Fruit fly (Drosophila melanogaster) whole organism, embryonic: ENCODE results near the gene Pde9.
A peak's percentile ranks its signal among the peaks of the same experiment; 100 is the strongest.

ENCODE experiments used
- CG10267 ChIP-seq: fragments of 200-800 bp; sonication (Bioruptor generic); optimal IDR thresholded peaks from 2 replicates; lab custom pipeline; 2018; ENCODE audit warnings: missing biosample characterization, mild to moderate bottlenecking, missing genetic modification characterization, moderate library complexity
- CG10565 ChIP-seq: fragments of 200-800 bp; sonication (Bioruptor generic); optimal IDR thresholded peaks from 3 replicates; lab custom pipeline; 2016; ENCODE audit warnings: missing biosample characterization, mild to moderate bottlenecking, missing genetic modification characterization
- CG10979 ChIP-seq: fragments of 200-800 bp; sonication (Bioruptor generic); optimal IDR thresholded peaks from 2 replicates; lab custom pipeline; 2018; ENCODE audit warnings: missing biosample characterization, mild to moderate bottlenecking, missing genetic modification characterization, moderate library complexity
- CG12219 ChIP-seq: fragments of 200-800 bp; sonication (Bioruptor generic); optimal IDR thresholded peaks from 3 replicates; lab custom pipeline; 2018; ENCODE audit warnings: missing biosample characterization, mild to moderate bottlenecking, missing genetic modification characterization
- CG13296 ChIP-seq: fragments of 200-800 bp; sonication (Bioruptor generic); optimal IDR thresholded peaks from 3 replicates; lab custom pipeline; 2018; ENCODE audit warnings: missing biosample characterization, mild to moderate bottlenecking, missing genetic modification characterization
- CG13624 ChIP-seq: fragments of 200-800 bp; sonication (Bioruptor generic); optimal IDR thresholded peaks from 2 replicates; lab custom pipeline; 2016; ENCODE audit warnings: missing biosample characterization, missing genetic modification characterization
- CG16813 ChIP-seq: fragments of 200-800 bp; sonication (Bioruptor generic); IDR thresholded peaks from 3 replicates; pipeline ENCODE4 v1.3.6; 2022; ENCODE audit warnings: missing biosample characterization, missing genetic modification characterization; ENCODE audit not compliant: partially characterized antibody
- CG1792 ChIP-seq: fragments of 200-800 bp; sonication (Bioruptor generic); optimal IDR thresholded peaks from 2 replicates; lab custom pipeline; 2016; ENCODE audit warnings: missing biosample characterization, missing genetic modification characterization
- CG1832 ChIP-seq: fragments of 200-800 bp; sonication (Bioruptor generic); optimal IDR thresholded peaks from 2 replicates; lab custom pipeline; 2017; ENCODE audit warnings: missing biosample characterization, mild to moderate bottlenecking, missing genetic modification characterization, inconsistent platforms
- CG2678 ChIP-seq: fragments of 200-800 bp; sonication (Bioruptor generic); optimal IDR thresholded peaks from 3 replicates; lab custom pipeline; 2019; ENCODE audit warnings: missing biosample characterization, mild to moderate bottlenecking, missing genetic modification characterization, moderate library complexity
- CG32532 ChIP-seq: fragments of 200-800 bp; sonication (Bioruptor generic); IDR thresholded peaks from 2 replicates; pipeline ENCODE4 v1.3.6; 2022; ENCODE audit warnings: missing biosample characterization, missing genetic modification characterization
- CG3995 ChIP-seq: fragments of 200-800 bp; sonication (Bioruptor generic); optimal IDR thresholded peaks from 3 replicates; lab custom pipeline; 2016; ENCODE audit warnings: missing biosample characterization, missing genetic modification characterization
- CG7372 ChIP-seq: fragments of 200-800 bp; sonication (Bioruptor generic); IDR thresholded peaks from 2 replicates; pipeline ENCODE4 v1.3.6; 2022; ENCODE audit warnings: missing biosample characterization, missing genetic modification characterization
- CG9437 ChIP-seq: fragments of 200-800 bp; sonication (Bioruptor generic); optimal IDR thresholded peaks from 2 replicates; lab custom pipeline; 2018; ENCODE audit warnings: missing biosample characterization, mild to moderate bottlenecking, missing genetic modification characterization
- CG9797 ChIP-seq: fragments of 200-800 bp; sonication (Bioruptor generic); optimal IDR thresholded peaks from 3 replicates; lab custom pipeline; 2018; ENCODE audit warnings: missing biosample characterization, mild to moderate bottlenecking, missing genetic modification characterization
- CG9932 ChIP-seq: fragments of 200-800 bp; sonication (Bioruptor generic); IDR thresholded peaks from 2 replicates; pipeline ENCODE4 v1.3.6; 2022; ENCODE audit warnings: missing biosample characterization, missing genetic modification characterization
- CTCF ChIP-seq: fragments of 200-800 bp; sonication (Bioruptor generic); optimal IDR thresholded peaks from 2 replicates; lab custom pipeline; 2017; ENCODE audit warnings: missing biosample characterization, mild to moderate bottlenecking, missing genetic modification characterization, moderate library complexity
- CrebB ChIP-seq: fragments of 200-800 bp; sonication (Bioruptor generic); optimal IDR thresholded peaks from 3 replicates; lab custom pipeline; 2018; ENCODE audit warnings: missing biosample characterization, mild to moderate bottlenecking, missing genetic modification characterization
- Dip3 ChIP-seq: fragments of 200-800 bp; sonication (Bioruptor generic); optimal IDR thresholded peaks from 3 replicates; lab custom pipeline; 2016; ENCODE audit warnings: missing biosample characterization, missing genetic modification characterization
- Dp ChIP-seq: fragments of 200-800 bp; sonication (Bioruptor generic); optimal IDR thresholded peaks from 2 replicates; lab custom pipeline; 2018; ENCODE audit warnings: missing biosample characterization, mild to moderate bottlenecking, missing genetic modification characterization, moderate library complexity
- HHEX ChIP-seq: fragments of 200-800 bp; sonication (Bioruptor generic); optimal IDR thresholded peaks from 3 replicates; lab custom pipeline; 2017; ENCODE audit warnings: missing biosample characterization, mild to moderate bottlenecking, missing genetic modification characterization, missing genetic modification reagents
- HmgZ ChIP-seq: fragments of 200-800 bp; sonication (Bioruptor generic); optimal IDR thresholded peaks from 2 replicates; lab custom pipeline; 2018; ENCODE audit warnings: missing biosample characterization, mild to moderate bottlenecking, missing genetic modification characterization
- MBD-R2 ChIP-seq: fragments of 200-800 bp; sonication (Bioruptor generic); IDR thresholded peaks from 2 replicates; pipeline ENCODE4 v1.3.6; 2022; ENCODE audit warnings: missing biosample characterization, missing genetic modification characterization
- Mes4 ChIP-seq: fragments of 200-800 bp; sonication (Bioruptor generic); optimal IDR thresholded peaks from 2 replicates; lab custom pipeline; 2016; ENCODE audit warnings: missing biosample characterization, missing genetic modification characterization
- NK7.1 ChIP-seq: fragments of 200-800 bp; sonication (Bioruptor generic); optimal IDR thresholded peaks from 3 replicates; lab custom pipeline; 2016; ENCODE audit warnings: missing biosample characterization, missing genetic modification characterization
- Nf-YB ChIP-seq: fragments of 200-800 bp; sonication (Bioruptor generic); optimal IDR thresholded peaks from 3 replicates; lab custom pipeline; 2019; ENCODE audit warnings: missing biosample characterization, mild to moderate bottlenecking, missing genetic modification characterization, moderate library complexity
- Sin3A ChIP-seq: fragments of >200 bp; optimal IDR thresholded peaks from 2 replicates; lab custom pipeline; 2018
- Usf ChIP-seq: fragments of 200-800 bp; sonication (Bioruptor generic); optimal IDR thresholded peaks from 2 replicates; lab custom pipeline; 2017; ENCODE audit warnings: missing genotype, missing biosample characterization, missing genetic modification characterization
- abd-A ChIP-seq: fragments of 200-800 bp; sonication (Bioruptor generic); optimal IDR thresholded peaks from 3 replicates; lab custom pipeline; 2019; ENCODE audit warnings: missing biosample characterization, mild to moderate bottlenecking, missing genetic modification characterization, moderate library complexity
- ara ChIP-seq: fragments of 200-800 bp; sonication (Bioruptor generic); IDR thresholded peaks from 2 replicates; pipeline ENCODE4 v1.3.6; 2022; ENCODE audit warnings: missing biosample characterization, missing genetic modification characterization
- ase ChIP-seq: fragments of 200-800 bp; sonication (Bioruptor generic); IDR thresholded peaks from 3 replicates; pipeline ENCODE4 v1.3.6; 2022; ENCODE audit warnings: missing biosample characterization, missing genetic modification characterization
- ash1 ChIP-seq: fragments of 200-800 bp; sonication (Bioruptor generic); optimal IDR thresholded peaks from 2 replicates; lab custom pipeline; 2018; ENCODE audit warnings: missing biosample characterization, mild to moderate bottlenecking, missing genetic modification characterization
- bab2 ChIP-seq: fragments of 200-800 bp; sonication (Bioruptor generic); optimal IDR thresholded peaks from 2 replicates; lab custom pipeline; 2016; ENCODE audit warnings: missing biosample characterization, missing genetic modification characterization
- bbx ChIP-seq: fragments of 200-800 bp; sonication (Bioruptor generic); IDR thresholded peaks from 2 replicates; pipeline ENCODE4 v1.3.6; 2022; ENCODE audit warnings: missing biosample characterization, missing genetic modification characterization; ENCODE audit not compliant: partially characterized antibody
- bowl ChIP-seq: fragments of 200-800 bp; sonication (Bioruptor generic); IDR thresholded peaks from 2 replicates; pipeline ENCODE4 v1.3.6; 2022; ENCODE audit warnings: missing biosample characterization, missing genetic modification characterization
- ci ChIP-seq: fragments of 200-800 bp; sonication (Bioruptor generic); IDR thresholded peaks from 3 replicates; pipeline ENCODE4 v1.3.6; 2022; ENCODE audit warnings: missing biosample characterization, missing genetic modification characterization
- dimm ChIP-seq: fragments of 200-800 bp; sonication (Bioruptor generic); IDR thresholded peaks from 2 replicates; pipeline ENCODE4 v1.3.6; 2022; ENCODE audit warnings: missing biosample characterization, missing genetic modification characterization
- fd96Cb ChIP-seq: fragments of 200-800 bp; sonication (Bioruptor generic); optimal IDR thresholded peaks from 2 replicates; lab custom pipeline; 2018; ENCODE audit warnings: missing biosample characterization, mild to moderate bottlenecking, missing genetic modification characterization, moderate library complexity
- grau ChIP-seq: fragments of 200-800 bp; optimal IDR thresholded peaks from 3 replicates; lab custom pipeline; 2019; ENCODE audit warnings: missing biosample characterization, mild to moderate bottlenecking, missing genetic modification characterization, moderate library complexity
- grn ChIP-seq: fragments of 200-800 bp; sonication (Bioruptor generic); optimal IDR thresholded peaks from 3 replicates; lab custom pipeline; 2017; ENCODE audit warnings: missing biosample characterization, missing genetic modification characterization
- insv ChIP-seq, 2 experiments: fragments of 200-800 bp; sonication (Bioruptor generic); optimal IDR thresholded peaks; 3 replicates each; lab custom pipeline; 2016 to 2018; ENCODE audit warnings: missing biosample characterization in 2 of 2, missing genetic modification characterization in 2 of 2
- lola ChIP-seq, 3 experiments: fragments of >200 bp in 2 of 3; fragments of 200-800 bp in 1 of 3; sonication (Bioruptor generic) in 1 of 3; optimal IDR thresholded peaks; 2 replicates each; lab custom pipeline; 2017 to 2019; ENCODE audit warnings: missing biosample characterization in 3 of 3, missing genetic modification characterization in 3 of 3, mild to moderate bottlenecking in 1 of 3, moderate library complexity in 1 of 3
- run ChIP-seq: fragments of 200-800 bp; sonication (Bioruptor generic); optimal IDR thresholded peaks from 3 replicates; lab custom pipeline; 2018; ENCODE audit warnings: missing biosample characterization, mild to moderate bottlenecking, missing genetic modification characterization
- sc ChIP-seq, 3 experiments: fragments of >200 bp in 2 of 3; fragments of 200-800 bp in 1 of 3; sonication (Bioruptor generic) in 1 of 3; optimal IDR thresholded peaks; 2 replicates in 2 of 3; 3 replicates in 1 of 3; lab custom pipeline; 2017; ENCODE audit warnings: mild to moderate bottlenecking in 1 of 3, missing biosample characterization in 1 of 3, missing genetic modification characterization in 1 of 3, missing genetic modification reagents in 1 of 3
- sd ChIP-seq: fragments of 200-800 bp; sonication (Bioruptor generic); optimal IDR thresholded peaks from 3 replicates; lab custom pipeline; 2018; ENCODE audit warnings: missing biosample characterization, mild to moderate bottlenecking, missing genetic modification characterization, moderate library complexity
- sens ChIP-seq: fragments of 200-800 bp; sonication (Bioruptor generic); peaks from one replicate; lab custom pipeline; 2016; ENCODE audit warnings: missing biosample characterization, missing genetic modification characterization
- tin ChIP-seq: fragments of 200-800 bp; sonication (Bioruptor generic); optimal IDR thresholded peaks from 3 replicates; lab custom pipeline; 2016; ENCODE audit warnings: missing biosample characterization, missing genetic modification characterization
- tll ChIP-seq, 2 experiments: fragments of 200-800 bp in 1 of 2; fragments of >200 bp in 1 of 2; sonication (Bioruptor generic) in 1 of 2; optimal IDR thresholded peaks; 2 replicates each; lab custom pipeline; 2017 to 2019; ENCODE audit warnings: missing biosample characterization in 2 of 2, missing genetic modification characterization in 2 of 2, mild to moderate bottlenecking in 1 of 2, moderate library complexity in 1 of 2
- unc-4 ChIP-seq: fragments of 200-800 bp; sonication (Bioruptor generic); IDR thresholded peaks from 2 replicates; pipeline ENCODE4 v1.3.6; 2022; ENCODE audit warnings: missing biosample characterization, missing genetic modification characterization; ENCODE audit not compliant: partially characterized antibody

The Pde9 gene

DNA sequence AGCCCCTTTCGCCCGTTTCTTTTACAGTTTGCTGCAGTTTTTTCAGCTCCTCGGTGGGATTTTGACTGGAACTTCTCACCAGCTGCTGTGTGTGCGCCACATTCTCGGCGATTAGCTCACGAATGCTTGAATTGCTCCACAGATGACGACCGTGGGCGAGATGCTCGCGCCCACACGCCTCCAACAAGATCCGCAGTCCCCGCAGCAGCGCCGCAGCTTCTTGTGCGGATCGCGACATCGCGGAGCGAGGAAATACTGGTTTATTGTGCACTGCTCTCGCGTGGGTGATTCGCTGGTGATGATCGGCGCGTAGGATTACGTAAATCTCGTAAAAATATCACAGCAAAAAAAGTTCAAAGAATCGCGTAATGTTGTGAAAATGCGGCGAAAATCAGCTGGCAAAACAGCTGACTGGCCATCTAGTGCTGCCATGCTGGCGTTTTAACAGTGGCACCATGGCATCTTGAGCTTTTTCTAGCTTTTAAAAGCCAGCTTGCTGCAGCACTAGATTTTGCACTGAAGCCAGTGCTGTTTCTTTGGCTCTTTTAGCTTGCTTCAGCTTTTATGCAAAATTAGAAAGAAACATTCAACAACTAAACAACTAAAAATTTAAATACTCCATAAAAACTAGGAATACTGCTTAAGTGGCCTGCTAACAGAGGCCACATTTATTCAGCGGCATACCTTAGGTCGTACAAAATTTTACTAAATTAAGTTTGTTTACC, 3.8 kb upstream of the Pde9 start, which contains the start of gene Coq8 (continued):
- TF ChIP-seq unc-4 (GFP tag; lab: Robert Waterston, UW) (no peak), CG16813 (GFP tag; lab: Robert Waterston, UW) (no peak), CG12219 (GFP tag; lab: Kevin White, UChicago) (no peak), CG9932 (GFP tag; lab: Robert Waterston, UW) (peak; percentile 26; the same call in 1 of the 2 replicates), Dip3 (no peak), ase (no peak), Nf-YB (GFP tag; lab: Kevin White, UChicago) (no peak), CG13296 (GFP tag; lab: Kevin White, UChicago) (no peak), HmgZ (tag; lab: Kevin White, UChicago) (peak; percentile 0), fd96Cb (tag; lab: Kevin White, UChicago) (no peak), HHEX (no peak), NK7.1 (GFP tag; lab: Kevin White, UChicago) (no peak), CG10267 (tag; lab: Kevin White, UChicago) (no peak), sd (tag; lab: Kevin White, UChicago) (peak; percentile 36), Usf (GFP tag; lab: Kevin White, UChicago) (no peak), grn (GFP tag; lab: Kevin White, UChicago) (no peak), sens (GFP tag; lab: Kevin White, UChicago) (peak; percentile 44), sc (optimal IDR thresholded peaks at IDR 0.05; lab: Kevin White, UChicago) (no peak), sc (GFP tag; optimal IDR thresholded peaks at IDR 0.05; lab: Kevin White, UChicago) (no peak), CG13624 (GFP tag; lab: Kevin White, UChicago) (no peak), CG9437 (GFP tag; lab: Kevin White, UChicago) (peak; percentile 48), CG1792 (GFP tag; lab: Kevin White, UChicago) (no peak), MBD-R2 (GFP tag; lab: Robert Waterston, UW) (peak; percentile 88), insv (GFP tag; optimal IDR thresholded peaks at IDR 0.05; lab: Kevin White, UChicago) (no peak), grau (no peak), dimm (no peak), ci (GFP tag; lab: Robert Waterston, UW) (no peak), CG10565 (GFP tag; lab: Kevin White, UChicago) (no peak), run (tag; lab: Kevin White, UChicago) (no peak), CTCF (GFP tag; lab: Kevin White, UChicago) (no peak), CG2678 (no peak), ash1 (GFP tag; lab: Kevin White, UChicago) (no peak), Mes4 (GFP tag; lab: Kevin White, UChicago) (no peak), CG10979 (tag; lab: Kevin White, UChicago) (no peak), tll (GFP tag; optimal IDR thresholded peaks at IDR 0.05; lab: Kevin White, UChicago) (no peak), CG7372 (GFP tag; lab: Robert Waterston, UW) (no peak), tin (GFP tag; lab: Kevin White, UChicago) (no peak), CG1832 (GFP tag; lab: Kevin White, UChicago) (no peak), CrebB (no peak), lola (GFP tag; optimal IDR thresholded peaks at IDR 0.05; lab: Kevin White, UChicago) (no peak), bbx (GFP tag; lab: Robert Waterston, UW) (no peak), abd-A (tag; lab: Kevin White, UChicago) (no peak), CG3995 (GFP tag; lab: Kevin White, UChicago) (no peak), Sin3A (lab: Kevin White, UChicago) (peak; percentile 2), CG32532 (GFP tag; lab: Robert Waterston, UW) (no peak), bowl (GFP tag; lab: Robert Waterston, UW) (no peak), bab2 (GFP tag; lab: Kevin White, UChicago) (no peak), Dp (GFP tag; lab: Kevin White, UChicago) (no peak), ara (GFP tag; lab: Robert Waterston, UW) (no peak), CG9797 (no peak)
